Worm (Caenorhabditis elegans) whole organism, L4 larva: Measurements from ENCODE around the gene pycr-1.

Experiments
- D1046.2 ChIP-seq: fragments of 200-800 bp; sonication (Bioruptor generic); IDR thresholded peaks from 2 replicates; pipeline ENCODE4 v1.3.6; 2022; ENCODE audit warnings: missing genetic modification characterization, missing compliant biosample characterization
- ZK337.2 ChIP-seq: fragments of 200-800 bp; sonication (Bioruptor generic); IDR thresholded peaks from 2 replicates; pipeline ENCODE4 v1.3.6; 2022; ENCODE audit warnings: missing genetic modification reagents, missing genetic modification characterization, missing compliant biosample characterization
- aha-1 ChIP-seq: fragments of 150-350 bp; peaks from one replicate; lab custom pipeline; 2014; ENCODE audit warnings: missing biosample characterization, missing genetic modification characterization
- attf-4 ChIP-seq: sonication (generic microtip); optimal IDR thresholded peaks from 3 replicates; lab custom pipeline; 2017; ENCODE audit warnings: missing biosample characterization, missing genetic modification characterization
- ctbp-1 ChIP-seq: fragments of 200-800 bp; sonication (Bioruptor generic); IDR thresholded peaks from 2 replicates; pipeline ENCODE4 v1.3.6; 2022; ENCODE audit warnings: missing genetic modification reagents, missing genetic modification characterization, missing compliant biosample characterization
- daf-16 ChIP-seq, 3 experiments: sonication (generic microtip); optimal IDR thresholded peaks; 2 replicates each; lab custom pipeline; 2016 to 2017; ENCODE audit warnings: missing genetic modification characterization in 3 of 3, missing genetic modification reagents in 3 of 3, mild to moderate bottlenecking in 2 of 3, missing compliant biosample characterization in 2 of 3, missing biosample characterization in 1 of 3, moderate library complexity in 1 of 3
- daf-19 ChIP-seq: fragments of 200-800 bp; sonication (Bioruptor generic); conservative IDR thresholded peaks from 2 replicates; pipeline ENCODE4 v1.3.6; 2022; ENCODE audit warnings: missing genetic modification characterization, missing compliant biosample characterization
- dmd-6 ChIP-seq: fragments of 200-800 bp; sonication (Bioruptor generic); IDR thresholded peaks from 2 replicates; pipeline ENCODE4 v1.3.6; 2022; ENCODE audit warnings: missing genetic modification reagents, missing genetic modification characterization, missing compliant biosample characterization
- duxl-1 ChIP-seq: sonication (generic microtip); optimal IDR thresholded peaks from 2 replicates; lab custom pipeline; 2016; ENCODE audit warnings: mild to moderate bottlenecking, missing genetic modification characterization, moderate library complexity, missing compliant biosample characterization; ENCODE audit not compliant: poor library complexity
- dve-1 ChIP-seq: sonication (generic microtip); optimal IDR thresholded peaks from 2 replicates; lab custom pipeline; 2017; ENCODE audit warnings: antibody characterized with exemption, mild to moderate bottlenecking, missing genetic modification characterization, missing compliant biosample characterization; ENCODE audit not compliant: insufficient read depth
- egl-27 ChIP-seq: sonication (generic microtip); optimal IDR thresholded peaks from 3 replicates; lab custom pipeline; 2017; ENCODE audit warnings: missing biosample characterization, missing genetic modification reagents, missing genetic modification characterization
- egl-43 ChIP-seq: fragments of 200-800 bp; sonication (Bioruptor generic); IDR thresholded peaks from 2 replicates; pipeline ENCODE4 v1.3.6; 2022; ENCODE audit warnings: missing genetic modification reagents, missing genetic modification characterization, missing compliant biosample characterization
- fkh-10 ChIP-seq: fragments of 150-350 bp; optimal IDR thresholded peaks from 2 replicates; lab custom pipeline; 2014; ENCODE audit warnings: missing biosample characterization, missing genetic modification reagents, missing genetic modification characterization
- hlh-11 ChIP-seq: fragments of 200-800 bp; sonication (Bioruptor generic); optimal IDR thresholded peaks from 2 replicates; lab custom pipeline; 2018; ENCODE audit warnings: mild to moderate bottlenecking, missing genetic modification characterization, missing compliant biosample characterization
- jun-1 ChIP-seq: fragments of 150-350 bp; optimal IDR thresholded peaks from 2 replicates; lab custom pipeline; 2014; ENCODE audit warnings: missing biosample characterization, missing genetic modification reagents, missing genetic modification characterization
- lin-1 ChIP-seq: fragments of 200-800 bp; sonication (Bioruptor generic); IDR thresholded peaks from 2 replicates; pipeline ENCODE4 v1.3.6; 2022; ENCODE audit warnings: missing genetic modification reagents, missing genetic modification characterization, missing compliant biosample characterization
- lin-15B ChIP-seq: fragments of 150-350 bp; sonication (generic microtip); optimal IDR thresholded peaks from 3 replicates; lab custom pipeline; 2014; ENCODE audit warnings: missing biosample characterization, missing genetic modification characterization
- lin-29 ChIP-seq: fragments of 200-800 bp; sonication (Bioruptor generic); IDR thresholded peaks from 2 replicates; pipeline ENCODE4 v1.3.6; 2022; ENCODE audit warnings: missing genetic modification reagents, missing genetic modification characterization, missing compliant biosample characterization
- lin-38 ChIP-seq: fragments of 200-800 bp; sonication (Bioruptor generic); IDR thresholded peaks from 2 replicates; pipeline ENCODE4 v1.3.6; 2022; ENCODE audit warnings: missing genetic modification reagents, missing genetic modification characterization, missing compliant biosample characterization
- madf-9 ChIP-seq: fragments of 200-800 bp; sonication (Bioruptor generic); conservative IDR thresholded peaks from 2 replicates; pipeline ENCODE4 v1.3.6; 2022; ENCODE audit warnings: missing genetic modification reagents, missing genetic modification characterization, missing compliant biosample characterization
- mep-1 ChIP-seq: fragments of 150-350 bp; sonication (generic microtip); optimal IDR thresholded peaks from 3 replicates; lab custom pipeline; 2014; ENCODE audit warnings: missing biosample characterization, missing genetic modification characterization
- mes-2 ChIP-seq: sonication (generic microtip); optimal IDR thresholded peaks from 2 replicates; lab custom pipeline; 2016; ENCODE audit warnings: missing genotype, mild to moderate bottlenecking, missing genetic modification characterization, missing compliant biosample characterization; ENCODE audit not compliant: poor library complexity, severe bottlenecking
- nhr-28 ChIP-seq: fragments of 150-350 bp; optimal IDR thresholded peaks from 2 replicates; lab custom pipeline; 2014; ENCODE audit warnings: missing biosample characterization, missing genetic modification characterization
- nhr-48 ChIP-seq: sonication (generic microtip); optimal IDR thresholded peaks from 2 replicates; lab custom pipeline; 2016; ENCODE audit warnings: mild to moderate bottlenecking, missing genetic modification characterization, missing compliant biosample characterization
- nhr-76 ChIP-seq: fragments of 150-350 bp; optimal IDR thresholded peaks from 2 replicates; lab custom pipeline; 2014; ENCODE audit warnings: missing biosample characterization, missing genetic modification characterization
- nhr-77 ChIP-seq: fragments of 150-350 bp; optimal IDR thresholded peaks from 2 replicates; lab custom pipeline; 2014; ENCODE audit warnings: missing biosample characterization, missing genetic modification characterization
- pqm-1 ChIP-seq: sonication (generic microtip); optimal IDR thresholded peaks from 2 replicates; lab custom pipeline; 2017; ENCODE audit warnings: missing biosample characterization, missing genetic modification characterization
- saeg-2 ChIP-seq: fragments of 200-800 bp; sonication (Bioruptor generic); IDR thresholded peaks from 2 replicates; pipeline ENCODE4 v1.3.6; 2022; ENCODE audit warnings: missing genetic modification reagents, missing genetic modification characterization, missing compliant biosample characterization
- unc-130 ChIP-seq: sonication (generic microtip); optimal IDR thresholded peaks from 2 replicates; lab custom pipeline; 2016; ENCODE audit warnings: missing genetic modification reagents, missing genetic modification characterization, missing compliant biosample characterization
- unc-62 ChIP-seq, 3 experiments: fragments of 150-350 bp in 1 of 3; sonication (generic microtip); optimal IDR thresholded peaks in 2 of 3; peaks in 1 of 3; 1 replicate in 1 of 3; 2 replicates in 2 of 3; lab custom pipeline; 2014 to 2017; ENCODE audit warnings: missing biosample characterization in 3 of 3, missing genetic modification characterization in 3 of 3, missing genetic modification reagents in 3 of 3, missing genotype in 1 of 3
- ztf-7 ChIP-seq: fragments of 150-350 bp; optimal IDR thresholded peaks from 2 replicates; lab custom pipeline; 2014; ENCODE audit warnings: missing biosample characterization, missing genetic modification characterization

The pycr-1 gene

DNA sequence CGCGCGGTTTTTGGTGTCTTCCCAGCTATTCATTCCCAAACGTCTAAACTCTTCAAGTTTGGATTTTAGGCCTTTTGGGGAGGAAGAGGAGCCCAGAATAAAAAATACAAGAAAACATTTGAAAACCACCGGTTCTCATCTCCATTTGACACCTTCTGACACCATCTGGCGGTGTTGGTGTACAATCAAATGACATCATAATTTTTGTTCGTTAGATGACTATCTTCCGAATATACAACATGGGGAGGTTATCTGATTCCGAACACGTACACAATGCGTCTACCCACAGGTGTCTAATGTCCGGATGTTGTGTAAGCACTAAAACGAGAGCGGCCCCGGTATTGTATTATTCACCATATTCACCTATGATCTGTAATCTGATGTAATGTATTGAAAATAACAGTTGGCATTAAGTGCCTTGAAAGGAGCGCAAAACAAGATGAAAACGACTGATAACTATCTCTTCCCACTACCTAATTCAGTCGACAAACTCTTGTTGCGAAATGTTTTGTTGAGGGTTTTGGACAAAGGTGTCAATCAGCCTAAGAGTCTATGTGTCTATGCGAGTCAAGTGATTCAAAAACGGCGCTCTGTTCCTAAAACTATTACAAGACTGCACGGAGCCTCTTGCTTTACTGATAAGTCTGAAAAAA is 26.0 kb downstream of the pycr-1 start (continued):
- no peak for TF ChIP-seq unc-62 (GFP tag; optimal IDR thresholded peaks at IDR 0.05 in 1 of 2; lab: Kevin White, UChicago)
- no peak for TF ChIP-seq unc-62 (tag; optimal IDR thresholded peaks at IDR 0.05; lab: Kevin White, UChicago)
- TF ChIP-seq jun-1 (tag; lab: Kevin White, UChicago): no peak
- peak; percentile 49 for TF ChIP-seq mep-1
- TF ChIP-seq ZK337.2 (GFP tag; lab: Robert Waterston, UW): no peak
- peak; percentile 62 for TF ChIP-seq nhr-77
- TF ChIP-seq mes-2 (tag; lab: Kevin White, UChicago): peak; percentile 46
- peak; percentile 61 for TF ChIP-seq ztf-7 (tag; lab: Kevin White, UChicago)
- no peak for TF ChIP-seq ctbp-1
- no peak for TF ChIP-seq unc-130 (GFP tag; lab: Kevin White, UChicago)
- peak; percentile 62; the same call in 1 of the 2 replicates for TF ChIP-seq lin-1 (GFP tag; lab: Robert Waterston, UW)
- TF ChIP-seq egl-43 (GFP tag; lab: Robert Waterston, UW): no peak
- TF ChIP-seq nhr-76 (tag; lab: Kevin White, UChicago): no peak
- no peak for TF ChIP-seq egl-27 (tag; lab: Kevin White, UChicago)
- TF ChIP-seq nhr-48: peak; percentile 93
- TF ChIP-seq duxl-1: no peak
- no peak for TF ChIP-seq D1046.2 (GFP tag; lab: Robert Waterston, UW)
- TF ChIP-seq daf-19 (GFP tag; lab: Robert Waterston, UW): no peak
- TF ChIP-seq lin-38 (GFP tag; lab: Robert Waterston, UW): no peak
- no peak for TF ChIP-seq attf-4
- no peak for TF ChIP-seq madf-9 (GFP tag; lab: Robert Waterston, UW)
- TF ChIP-seq hlh-11 (tag; lab: Kevin White, UChicago): peak; percentile 91
- TF ChIP-seq lin-15B (tag; lab: Kevin White, UChicago): no peak
- no peak for TF ChIP-seq lin-29 (GFP tag; lab: Robert Waterston, UW)
- no peak for TF ChIP-seq saeg-2

DNA sequence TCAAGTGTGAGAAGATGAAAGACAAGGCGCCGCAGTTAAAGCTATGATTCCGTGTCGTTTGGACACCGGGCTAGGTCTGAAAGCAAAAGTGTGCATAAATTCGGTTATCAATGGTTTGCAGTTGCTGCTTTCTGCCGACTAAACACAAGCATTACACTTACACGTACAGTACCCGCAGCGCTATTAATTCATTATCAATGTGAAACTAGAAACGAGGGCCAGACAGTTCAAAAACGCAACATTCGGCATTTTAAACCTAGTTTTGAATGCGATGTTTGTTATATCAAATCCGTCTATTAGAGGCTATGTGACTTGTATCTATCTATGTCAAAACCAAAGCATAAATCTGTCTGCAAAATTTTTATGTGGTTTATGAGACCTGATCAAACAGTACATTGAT is 27.4 kb downstream of the pycr-1 start:
- no peak for TF ChIP-seq ZK337.2 (GFP tag; lab: Robert Waterston, UW)
- peak; percentile 51 for TF ChIP-seq pqm-1 (tag; lab: Kevin White, UChicago)
- peak; percentile 50 for TF ChIP-seq dmd-6 (GFP tag; lab: Robert Waterston, UW)
- TF ChIP-seq daf-16 (GFP tag; optimal IDR thresholded peaks at IDR 0.05; lab: Kevin White, UChicago): no peak
- peak; percentile 3 for TF ChIP-seq daf-16 (tag; optimal IDR thresholded peaks at IDR 0.05; lab: Kevin White, UChicago)

DNA sequence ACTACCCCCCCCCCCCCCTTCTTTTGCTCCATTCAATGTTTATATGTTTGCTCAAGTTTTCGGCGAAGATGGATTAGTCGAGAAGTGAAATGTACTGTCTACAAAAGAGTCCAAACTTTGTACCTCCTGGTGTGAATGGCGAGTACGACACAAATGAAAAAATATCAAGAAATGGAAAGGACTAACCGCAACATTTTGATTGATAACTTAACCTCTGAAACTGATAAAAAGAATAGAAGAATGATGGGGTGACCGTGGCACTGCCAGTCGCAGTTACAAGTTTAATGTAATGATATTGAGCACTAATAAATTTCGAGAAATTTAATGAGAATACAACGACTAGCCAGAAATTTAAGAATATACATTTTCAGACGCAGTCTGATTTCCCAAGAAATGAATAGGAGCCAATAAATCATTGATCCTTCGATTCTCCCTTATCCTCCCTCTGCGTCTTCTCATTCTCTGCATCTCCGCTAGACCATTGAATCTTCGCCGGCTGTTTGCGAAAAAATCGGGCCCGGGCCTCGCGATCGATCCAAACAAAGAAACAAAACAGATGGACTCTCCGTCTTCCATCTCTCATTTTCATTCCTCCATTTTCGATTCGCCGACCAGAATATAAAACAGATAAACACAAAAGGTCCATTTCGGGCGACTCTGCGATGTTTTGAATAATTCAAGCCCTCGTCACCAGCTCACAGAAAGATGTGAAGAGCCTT is 28.2 kb downstream of the pycr-1 start:
- TF ChIP-seq unc-62 (GFP tag; optimal IDR thresholded peaks at IDR 0.05 in 1 of 2; lab: Kevin White, UChicago) (peak in 1 of 2 experiments; percentile 85), unc-62 (tag; optimal IDR thresholded peaks at IDR 0.05; lab: Kevin White, UChicago) (no peak), hlh-11 (tag; lab: Kevin White, UChicago) (peak; percentile 1), dve-1 (peak; percentile 19), nhr-77 (no peak), fkh-10 (GFP tag; lab: Kevin White, UChicago) (no peak), aha-1 (peak; percentile 49), dmd-6 (GFP tag; lab: Robert Waterston, UW) (peak; percentile 50; the same call in 1 of the 2 replicates), daf-16 (GFP tag; optimal IDR thresholded peaks at IDR 0.05; lab: Kevin White, UChicago) (no peak), daf-16 (tag; optimal IDR thresholded peaks at IDR 0.05; lab: Kevin White, UChicago) (peak; percentile 38), nhr-28 (tag; lab: Kevin White, UChicago) (peak; percentile 15), pqm-1 (tag; lab: Kevin White, UChicago) (peak; percentile 15)
